Fruit fly (Drosophila melanogaster): ENCODE data around the gene dnk.

Gene dnk

DNA sequence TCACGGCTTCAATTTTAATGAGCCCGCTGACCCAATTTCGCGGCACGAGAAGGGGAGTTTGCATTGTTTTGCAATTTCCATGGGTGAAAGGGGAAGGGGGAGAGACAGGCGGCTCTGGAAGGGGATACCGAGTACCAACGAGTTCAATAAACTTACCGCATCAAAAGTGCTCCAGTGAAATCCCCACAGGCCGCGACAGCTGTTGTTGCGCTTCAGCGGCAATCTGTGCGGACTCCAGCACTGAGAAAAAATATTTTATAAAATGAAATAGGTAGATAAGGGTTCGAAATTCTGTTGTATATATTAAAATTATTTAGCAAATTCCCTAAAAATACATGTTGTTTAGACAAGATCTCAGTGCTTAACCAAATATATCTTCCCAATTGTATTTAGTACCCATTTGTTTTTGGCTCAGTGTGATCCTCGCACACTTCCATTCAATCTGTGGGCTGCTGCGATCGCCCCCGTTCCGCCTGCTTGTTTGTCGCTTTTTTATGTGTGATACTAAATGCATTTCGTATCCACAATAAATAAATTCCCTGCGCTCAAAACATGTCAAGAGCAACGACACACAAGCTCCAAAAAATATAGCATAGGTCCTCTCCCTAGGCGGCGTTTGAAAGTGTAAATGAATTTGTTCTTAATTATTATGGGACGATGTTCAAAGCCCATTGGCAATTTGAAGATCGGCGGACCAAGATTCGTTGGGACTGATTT, 14.9 kb downstream of the dnk start (continued):
- TF ChIP-seq CG32767 (GFP tag; IDR thresholded peaks at IDR 0.05) (peak; percentile 75), gsb-n (tag; optimal IDR thresholded peaks at IDR 0.05) (peak; percentile 74), Gug (GFP tag; IDR thresholded peaks at IDR 0.05) (peak; percentile 53; the same call in 2 of the 4 replicates), CG9437 (GFP tag; optimal IDR thresholded peaks at IDR 0.05) (peak; percentile 67), Adf1 (GFP tag; IDR thresholded peaks at IDR 0.05) (no peak), Optix (GFP tag; IDR thresholded peaks at IDR 0.05) (peak; percentile 69; the same call in 2 of the 3 replicates), CG1233 (GFP tag; optimal IDR thresholded peaks at IDR 0.05) (peak; percentile 61), CG3995 (GFP tag; optimal IDR thresholded peaks at IDR 0.05) (no peak), CG11085 (GFP tag; IDR thresholded peaks at IDR 0.05) (no peak), ab (GFP tag; optimal IDR thresholded peaks at IDR 0.05) (no peak), tin (GFP tag; optimal IDR thresholded peaks at IDR 0.05) (peak; percentile 84), CG16779 (GFP tag; IDR thresholded peaks at IDR 0.05) (no peak), CG14050 (GFP tag; IDR thresholded peaks at IDR 0.05) (peak; percentile 68), CG1832 (GFP tag; optimal IDR thresholded peaks at IDR 0.05) (no peak), Stat92E (GFP tag; optimal IDR thresholded peaks at IDR 0.05) (no peak), Nf-YB (GFP tag; optimal IDR thresholded peaks at IDR 0.05) (peak; percentile 44), CG17385 (GFP tag; optimal IDR thresholded peaks at IDR 0.05) (peak; percentile 75), CG11695 (GFP tag; IDR thresholded peaks at IDR 0.05) (peak; percentile 62; the same call in 2 of the 3 replicates), vfl (GFP tag; optimal IDR thresholded peaks at IDR 0.05) (no peak), hbn (GFP tag; IDR thresholded peaks at IDR 0.05; ENCODE audit: partially characterized antibody) (no peak), CG34224 (GFP tag; IDR thresholded peaks at IDR 0.05; ENCODE audit: partially characterized antibody) (no peak), CG15073 (GFP tag; optimal IDR thresholded peaks at IDR 0.05) (no peak), CG10462 (GFP tag; optimal IDR thresholded peaks at IDR 0.05) (peak; percentile 77), Ets97D (GFP tag; optimal IDR thresholded peaks at IDR 0.05) (peak; percentile 6), CG8944 (GFP tag; optimal IDR thresholded peaks at IDR 0.05) (peak; percentile 53), CG7556 (GFP tag; optimal IDR thresholded peaks at IDR 0.05) (peak; percentile 69), mirr (GFP tag; optimal IDR thresholded peaks at IDR 0.05) (no peak), Drgx (GFP tag; IDR thresholded peaks at IDR 0.05) (peak; percentile 88), CG5180 (GFP tag; optimal IDR thresholded peaks at IDR 0.05) (peak; percentile 70), CG6854 (GFP tag; optimal IDR thresholded peaks at IDR 0.05) (peak; percentile 19), PHDP (tag; optimal IDR thresholded peaks at IDR 0.05) (peak; percentile 84), CG8281 (tag; optimal IDR thresholded peaks at IDR 0.05) (peak; percentile 24), unpg (GFP tag; optimal IDR thresholded peaks at IDR 0.05) (peak; percentile 85), tx (GFP tag; optimal IDR thresholded peaks at IDR 0.05) (no peak), CG14014 (GFP tag; IDR thresholded peaks at IDR 0.05) (peak; percentile 69; the same call in 1 of the 2 replicates), CG6791 (GFP tag; IDR thresholded peaks at IDR 0.05; ENCODE audit: partially characterized antibody) (no peak), unc-4 (GFP tag; IDR thresholded peaks at IDR 0.05; ENCODE audit: partially characterized antibody) (no peak), zfh2 (GFP tag; optimal IDR thresholded peaks at IDR 0.05) (no peak), CG6654 (GFP tag; optimal IDR thresholded peaks at IDR 0.05) (peak; percentile 65), CG3407 (GFP tag; optimal IDR thresholded peaks at IDR 0.05) (peak; percentile 78), z (GFP tag; IDR thresholded peaks at IDR 0.05) (0 out of 3 replicates have a peak, but pooled peaks have one; percentile 58), Xbp1 (GFP tag; optimal IDR thresholded peaks at IDR 0.05) (peak; percentile 82), ranshi (GFP tag; IDR thresholded peaks at IDR 0.05) (peak; percentile 79; the same call in 1 of the 2 replicates), crc (GFP tag; optimal IDR thresholded peaks at IDR 0.05) (peak; percentile 35), Sry-β (GFP tag; optimal IDR thresholded peaks at IDR 0.05) (peak; percentile 12), CG12299 (tag; optimal IDR thresholded peaks at IDR 0.05) (peak; percentile 30), zen2 (GFP tag; IDR thresholded peaks at IDR 0.05; ENCODE audit: partially characterized antibody) (no peak), CG4360 (GFP tag; IDR thresholded peaks at IDR 0.05) (peak; percentile 13; the same call in 1 of the 2 replicates), Hmr (GFP tag; optimal IDR thresholded peaks at IDR 0.05) (no peak)

Measured in whole organism, embryonic.